Worm (Caenorhabditis elegans): ENCODE data around the gene fis-1.

The fis-1 gene

ce11 chrII:6803024-6803423 is 48.0 kb downstream of the fis-1 start, which contains the start of gene tab-1:
Gene tab-1, plus strand, starts transcription at chrII:6803324.
- TF ChIP-seq mab-5 (tag; optimal IDR thresholded peaks at IDR 0.05) = no peak
- no peak for TF ChIP-seq nhr-25 (tag; optimal IDR thresholded peaks at IDR 0.05)
- TF ChIP-seq crh-2 (tag; optimal IDR thresholded peaks at IDR 0.05) = no peak
- no peak for TF ChIP-seq skn-1 (tag; optimal IDR thresholded peaks at IDR 0.05)
- TF ChIP-seq lsy-2 (tag; optimal IDR thresholded peaks at IDR 0.05) = no peak
- no peak for TF ChIP-seq mbf-1 (tag; optimal IDR thresholded peaks at IDR 0.05)
- TF ChIP-seq nhr-77 (tag; optimal IDR thresholded peaks at IDR 0.05) = no peak
